Worm (Caenorhabditis elegans) whole organism, young adult: ENCODE results near the gene flcn-1.

Source experiments
- B0019.2 ChIP-seq: fragments of 200-800 bp; sonication (Bioruptor generic); conservative IDR thresholded peaks from 2 replicates; pipeline ENCODE4 v1.3.6; 2022; ENCODE audit warnings: missing genetic modification reagents, missing genetic modification characterization, missing compliant biosample characterization
- D2030.7 ChIP-seq: fragments of 200-800 bp; sonication (Bioruptor generic); IDR thresholded peaks from 2 replicates; pipeline ENCODE4 v1.3.6; 2022; ENCODE audit warnings: missing genetic modification reagents, missing genetic modification characterization, missing compliant biosample characterization
- F22D6.2 ChIP-seq: sonication (generic microtip); optimal IDR thresholded peaks from 2 replicates; lab custom pipeline; 2016; ENCODE audit warnings: mild to moderate bottlenecking, missing genetic modification characterization, missing compliant biosample characterization
- F23B12.7 ChIP-seq: sonication (generic microtip); optimal IDR thresholded peaks from 2 replicates; lab custom pipeline; 2017; ENCODE audit warnings: missing genetic modification characterization, mild to moderate bottlenecking, missing compliant biosample characterization, antibody characterized with exemption, moderate library complexity; ENCODE audit not compliant: insufficient read depth
- F55B11.4 ChIP-seq: sonication (generic microtip); optimal IDR thresholded peaks from 2 replicates; lab custom pipeline; 2016; ENCODE audit warnings: missing compliant biosample characterization, missing genetic modification characterization, borderline replicate concordance; ENCODE audit not compliant: insufficient read depth
- F57C9.4 ChIP-seq: sonication (generic microtip); optimal IDR thresholded peaks from 2 replicates; lab custom pipeline; 2017; ENCODE audit warnings: mild to moderate bottlenecking, missing genetic modification characterization, missing compliant biosample characterization
- K12H6.12 ChIP-seq: fragments of 200-800 bp; sonication (Bioruptor generic); optimal IDR thresholded peaks from 2 replicates; lab custom pipeline; 2018; ENCODE audit warnings: mild to moderate bottlenecking, missing genetic modification characterization, missing compliant biosample characterization
- T26A5.8 ChIP-seq: sonication (generic microtip); optimal IDR thresholded peaks from 2 replicates; lab custom pipeline; 2016; ENCODE audit warnings: missing genetic modification characterization, missing compliant biosample characterization
- Y53G8AR.9 ChIP-seq: fragments of 200-800 bp; sonication (Bioruptor generic); conservative IDR thresholded peaks from 2 replicates; pipeline ENCODE4 v1.3.6; 2022; ENCODE audit warnings: missing genetic modification reagents, missing genetic modification characterization, missing compliant biosample characterization
- Y56A3A.18 ChIP-seq: fragments of 200-800 bp; sonication (Bioruptor generic); IDR thresholded peaks from 2 replicates; pipeline ENCODE4 v1.3.6; 2022; ENCODE audit warnings: missing genetic modification reagents, missing genetic modification characterization, missing compliant biosample characterization
- Y67H2A.10 ChIP-seq: fragments of 200-800 bp; sonication (Bioruptor generic); conservative IDR thresholded peaks from 2 replicates; pipeline ENCODE4 v1.3.6; 2022; ENCODE audit warnings: missing genetic modification reagents, missing genetic modification characterization, missing compliant biosample characterization
- Y95B8A.8 ChIP-seq: fragments of 200-800 bp; sonication (Bioruptor generic); IDR thresholded peaks from 2 replicates; pipeline ENCODE4 v1.3.6; 2022; ENCODE audit warnings: missing genetic modification reagents, missing genetic modification characterization, missing compliant biosample characterization
- akir-1 ChIP-seq: fragments of 200-800 bp; sonication (Bioruptor generic); optimal IDR thresholded peaks from 2 replicates; lab custom pipeline; 2018; ENCODE audit warnings: mild to moderate bottlenecking, missing genetic modification characterization, moderate library complexity, missing compliant biosample characterization
- aptf-3 ChIP-seq: fragments of 200-800 bp; sonication (Bioruptor generic); IDR thresholded peaks from 2 replicates; pipeline ENCODE4 v1.3.6; 2022; ENCODE audit warnings: missing genetic modification characterization, missing compliant biosample characterization
- athp-1 ChIP-seq: sonication (generic microtip); optimal IDR thresholded peaks from 2 replicates; lab custom pipeline; 2017; ENCODE audit warnings: mild to moderate bottlenecking, missing genetic modification characterization, missing compliant biosample characterization
- attf-3 ChIP-seq: fragments of 200-800 bp; sonication (Bioruptor generic); conservative IDR thresholded peaks from 2 replicates; pipeline ENCODE4 v1.3.6; 2022; ENCODE audit warnings: missing genetic modification reagents, missing genetic modification characterization, missing compliant biosample characterization
- attf-6 ChIP-seq: fragments of 200-800 bp; sonication (Bioruptor generic); IDR thresholded peaks from 2 replicates; pipeline ENCODE4 v1.3.6; 2022; ENCODE audit warnings: missing genetic modification reagents, missing genetic modification characterization, missing compliant biosample characterization
- ccch-3 ChIP-seq: fragments of 200-800 bp; sonication (Bioruptor generic); optimal IDR thresholded peaks from 2 replicates; lab custom pipeline; 2018; ENCODE audit warnings: mild to moderate bottlenecking, missing genetic modification characterization, missing compliant biosample characterization
- cebp-2 ChIP-seq: fragments of 200-800 bp; sonication (Bioruptor generic); IDR thresholded peaks from 2 replicates; pipeline ENCODE4 v1.3.6; 2022; ENCODE audit warnings: missing genetic modification characterization, missing compliant biosample characterization
- ceh-100 ChIP-seq: fragments of 200-800 bp; sonication (Bioruptor generic); IDR thresholded peaks from 2 replicates; pipeline ENCODE4 v1.3.6; 2022; ENCODE audit warnings: missing genetic modification reagents, missing genetic modification characterization, missing compliant biosample characterization
- ceh-79 ChIP-seq: sonication (generic microtip); optimal IDR thresholded peaks from 2 replicates; lab custom pipeline; 2017; ENCODE audit warnings: mild to moderate bottlenecking, missing genetic modification characterization, missing compliant biosample characterization
- dox-1 ChIP-seq: fragments of 200-800 bp; sonication (Bioruptor generic); IDR thresholded peaks from 2 replicates; pipeline ENCODE4 v1.3.6; 2022; ENCODE audit warnings: missing genetic modification reagents, missing genetic modification characterization, missing compliant biosample characterization
- dpff-1 ChIP-seq: sonication (generic microtip); optimal IDR thresholded peaks from 2 replicates; lab custom pipeline; 2017; ENCODE audit warnings: mild to moderate bottlenecking, missing genetic modification characterization, missing compliant biosample characterization
- efl-1 ChIP-seq: fragments of 150-350 bp; optimal IDR thresholded peaks from 2 replicates; lab custom pipeline; 2014; ENCODE audit warnings: missing biosample characterization, missing genetic modification reagents, missing genetic modification characterization
- egl-44 ChIP-seq: fragments of 200-800 bp; sonication (Bioruptor generic); IDR thresholded peaks from 2 replicates; pipeline ENCODE4 v1.3.6; 2022; ENCODE audit warnings: missing genetic modification reagents, missing genetic modification characterization, missing compliant biosample characterization
- ets-4 ChIP-seq: fragments of 200-800 bp; sonication (Bioruptor generic); optimal IDR thresholded peaks from 2 replicates; lab custom pipeline; 2018; ENCODE audit warnings: mild to moderate bottlenecking, missing genetic modification characterization, missing compliant biosample characterization
- hlh-26 ChIP-seq: fragments of 200-800 bp; sonication (Bioruptor generic); conservative IDR thresholded peaks from 2 replicates; pipeline ENCODE4 v1.3.6; 2022; ENCODE audit warnings: missing genetic modification reagents, missing genetic modification characterization, missing compliant biosample characterization
- lin-26 ChIP-seq: fragments of 200-800 bp; sonication (Bioruptor generic); IDR thresholded peaks from 2 replicates; pipeline ENCODE4 v1.3.6; 2022; ENCODE audit warnings: missing genetic modification reagents, missing genetic modification characterization, missing compliant biosample characterization
- lin-54 ChIP-seq: fragments of 200-800 bp; sonication (Bioruptor generic); optimal IDR thresholded peaks from 2 replicates; lab custom pipeline; 2018; ENCODE audit warnings: mild to moderate bottlenecking, missing genetic modification characterization, missing compliant biosample characterization
- lir-1 ChIP-seq: fragments of 200-800 bp; sonication (Bioruptor generic); conservative IDR thresholded peaks from 2 replicates; pipeline ENCODE4 v1.3.6; 2022; ENCODE audit warnings: missing genetic modification reagents, missing genetic modification characterization, missing compliant biosample characterization
- lsy-27 ChIP-seq: sonication (generic microtip); optimal IDR thresholded peaks from 2 replicates; lab custom pipeline; 2017; ENCODE audit warnings: missing genetic modification characterization, mild to moderate bottlenecking, missing compliant biosample characterization, antibody characterized with exemption, missing genotype, borderline replicate concordance; ENCODE audit not compliant: insufficient read depth
- madf-10 ChIP-seq: sonication (generic microtip); optimal IDR thresholded peaks from 2 replicates; lab custom pipeline; 2016; ENCODE audit warnings: mild to moderate bottlenecking, missing genetic modification characterization, missing compliant biosample characterization
- nfya-1 ChIP-seq: sonication (generic microtip); optimal IDR thresholded peaks from 2 replicates; lab custom pipeline; 2017; ENCODE audit warnings: antibody characterized with exemption, missing compliant biosample characterization, missing genetic modification characterization, borderline replicate concordance; ENCODE audit not compliant: insufficient read depth
- nhr-120 ChIP-seq: fragments of 200-800 bp; sonication (Bioruptor generic); IDR thresholded peaks from 2 replicates; pipeline ENCODE4 v1.3.6; 2022; ENCODE audit warnings: missing genetic modification characterization, missing compliant biosample characterization
- nhr-27 ChIP-seq: fragments of 200-800 bp; sonication (Bioruptor generic); optimal IDR thresholded peaks from 2 replicates; lab custom pipeline; 2018; ENCODE audit warnings: mild to moderate bottlenecking, missing genetic modification characterization, moderate library complexity, missing compliant biosample characterization
- nhr-90 ChIP-seq: sonication (generic microtip); optimal IDR thresholded peaks from 2 replicates; lab custom pipeline; 2016; ENCODE audit warnings: missing genotype, mild to moderate bottlenecking, missing genetic modification characterization, missing compliant biosample characterization
- pha-4 ChIP-seq: fragments of 150-350 bp; sonication (generic microtip); optimal IDR thresholded peaks from 2 replicates; lab custom pipeline; 2014; ENCODE audit warnings: missing biosample characterization, missing genetic modification reagents, missing genetic modification characterization
- rec-8 ChIP-seq, 2 experiments: sonication (generic microtip); optimal IDR thresholded peaks; 2 replicates each; lab custom pipeline; 2016; ENCODE audit warnings: mild to moderate bottlenecking in 2 of 2, missing genetic modification characterization in 2 of 2, missing genetic modification reagents in 2 of 2, missing genotype in 2 of 2, missing biosample characterization in 1 of 2, missing compliant biosample characterization in 1 of 2, moderate library complexity in 1 of 2
- somi-1 ChIP-seq: fragments of 200-800 bp; sonication (Bioruptor generic); optimal IDR thresholded peaks from 2 replicates; lab custom pipeline; 2018; ENCODE audit warnings: mild to moderate bottlenecking, missing genetic modification characterization, missing compliant biosample characterization
- tbx-9 ChIP-seq: sonication (generic microtip); optimal IDR thresholded peaks from 2 replicates; lab custom pipeline; 2016; ENCODE audit warnings: borderline replicate concordance, missing genetic modification characterization, inconsistent platforms, missing compliant biosample characterization
- xnd-1 ChIP-seq: sonication (generic microtip); optimal IDR thresholded peaks from 2 replicates; lab custom pipeline; 2016; ENCODE audit warnings: missing genotype, missing genetic modification reagents, missing genetic modification characterization, missing compliant biosample characterization
- zim-3 ChIP-seq: sonication (generic microtip); optimal IDR thresholded peaks from 2 replicates; lab custom pipeline; 2017; ENCODE audit warnings: mild to moderate bottlenecking, missing genetic modification characterization, moderate library complexity, missing compliant biosample characterization
- ztf-18 ChIP-seq: sonication (generic microtip); optimal IDR thresholded peaks from 2 replicates; lab custom pipeline; 2016; ENCODE audit warnings: missing genotype, mild to moderate bottlenecking, missing genetic modification characterization, missing compliant biosample characterization
- ztf-22 ChIP-seq: fragments of 200-800 bp; sonication (Bioruptor generic); optimal IDR thresholded peaks from 2 replicates; lab custom pipeline; 2018; ENCODE audit warnings: mild to moderate bottlenecking, missing genetic modification characterization, moderate library complexity, missing compliant biosample characterization
- ztf-28 ChIP-seq: fragments of 200-800 bp; sonication (Bioruptor generic); IDR thresholded peaks from 2 replicates; pipeline ENCODE4 v1.3.6; 2022; ENCODE audit warnings: missing genetic modification reagents, missing genetic modification characterization, missing compliant biosample characterization
- ztf-3 ChIP-seq: fragments of 200-800 bp; sonication (Bioruptor generic); optimal IDR thresholded peaks from 2 replicates; lab custom pipeline; 2018; ENCODE audit warnings: mild to moderate bottlenecking, missing genetic modification characterization, missing compliant biosample characterization
- ztf-6 ChIP-seq: fragments of 200-800 bp; sonication (Bioruptor generic); IDR thresholded peaks from 2 replicates; pipeline ENCODE4 v1.3.6; 2022; ENCODE audit warnings: missing genetic modification reagents, missing genetic modification characterization, missing compliant biosample characterization

Gene flcn-1

DNA sequence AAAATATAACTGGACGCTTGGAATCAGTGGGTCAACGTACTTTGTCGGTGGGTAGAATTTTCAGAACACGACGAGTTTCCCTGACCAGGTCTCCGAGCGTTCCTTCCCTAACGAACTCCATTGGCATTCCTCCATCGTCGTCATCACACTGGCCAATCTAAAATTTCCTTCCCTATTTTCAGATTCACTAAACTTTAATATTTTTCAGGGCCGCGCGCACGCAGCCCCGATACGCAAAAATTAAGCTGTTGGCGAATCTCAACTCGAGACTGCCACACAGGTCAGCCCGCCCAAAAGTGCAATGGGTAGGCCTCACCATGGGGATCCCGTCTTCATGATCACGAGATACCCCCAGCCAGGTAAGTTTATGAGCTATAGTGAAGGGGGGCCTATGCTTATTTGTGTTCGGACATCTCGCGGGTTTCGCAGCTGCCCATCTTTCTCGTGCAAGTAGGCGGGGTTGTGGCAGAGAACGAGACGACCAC, 39.7 kb downstream of the flcn-1 start (continued):
- peak; percentile 81 for TF ChIP-seq Y95B8A.8 (GFP tag; lab: Robert Waterston, UW)
- peak; percentile 85 for TF ChIP-seq B0019.2
- TF ChIP-seq lir-1 (GFP tag; lab: Robert Waterston, UW), result peak; percentile 65
- peak; percentile 75 for TF ChIP-seq Y53G8AR.9 (GFP tag; lab: Robert Waterston, UW)
- peak; percentile 74; the same call in 1 of the 2 replicates for TF ChIP-seq lin-26 (GFP tag; lab: Robert Waterston, UW)
- TF ChIP-seq T26A5.8 (tag; lab: Kevin White, UChicago), result peak; percentile 49
- peak; percentile 83 for TF ChIP-seq attf-3 (GFP tag; lab: Robert Waterston, UW)
- peak; percentile 55 for TF ChIP-seq xnd-1 (tag; lab: Kevin White, UChicago)
- no peak for TF ChIP-seq F22D6.2 (tag; lab: Kevin White, UChicago)
- peak; percentile 90 for TF ChIP-seq egl-44
- no peak for TF ChIP-seq hlh-26
- no peak for TF ChIP-seq somi-1 (GFP tag; lab: Kevin White, UChicago)
- no peak for TF ChIP-seq nfya-1 (tag; lab: Kevin White, UChicago)
- TF ChIP-seq lin-54, result peak; percentile 65
- peak; percentile 77 for TF ChIP-seq ceh-79 (tag; lab: Kevin White, UChicago)
- TF ChIP-seq tbx-9 (tag; lab: Kevin White, UChicago), result no peak
- TF ChIP-seq aptf-3, result 0 out of 2 replicates have a peak, but pooled peaks have one; percentile 62
- 0 out of 2 replicates have a peak, but pooled peaks have one; percentile 11 for TF ChIP-seq Y67H2A.10 (GFP tag; lab: Robert Waterston, UW)
- TF ChIP-seq ztf-22 (GFP tag; lab: Kevin White, UChicago), result peak; percentile 8
- TF ChIP-seq ets-4 (GFP tag; lab: Kevin White, UChicago), result no peak
- peak; percentile 86 for TF ChIP-seq nhr-27
- peak in 1 of 2 experiments; percentile 61 for TF ChIP-seq rec-8 (tag; optimal IDR thresholded peaks at IDR 0.05; lab: Kevin White, UChicago)
- 0 out of 2 replicates have a peak, but pooled peaks have one; percentile 73 for TF ChIP-seq ztf-6 (GFP tag; lab: Robert Waterston, UW)
- TF ChIP-seq F57C9.4 (tag; lab: Kevin White, UChicago), result no peak
- TF ChIP-seq ztf-28, result peak; percentile 68; the same call in 1 of the 2 replicates
- no peak for TF ChIP-seq ccch-3 (GFP tag; lab: Kevin White, UChicago)
- peak; percentile 39 for TF ChIP-seq K12H6.12 (tag; lab: Kevin White, UChicago)
- TF ChIP-seq nhr-90, result peak; percentile 41
- peak; percentile 53 for TF ChIP-seq F23B12.7
- TF ChIP-seq zim-3 (tag; lab: Kevin White, UChicago), result peak; percentile 21
- no peak for TF ChIP-seq lsy-27 (tag; lab: Kevin White, UChicago)
- TF ChIP-seq ceh-100 (GFP tag; lab: Robert Waterston, UW), result peak; percentile 77
- peak; percentile 31 for TF ChIP-seq efl-1
- peak; percentile 92 for TF ChIP-seq attf-6
- TF ChIP-seq ztf-18, result peak; percentile 70
- no peak for TF ChIP-seq F55B11.4 (tag; lab: Kevin White, UChicago)
- TF ChIP-seq D2030.7, result peak; percentile 97
- TF ChIP-seq madf-10, result peak; percentile 42
- peak; percentile 95 for TF ChIP-seq dox-1 (GFP tag; lab: Robert Waterston, UW)
- no peak for TF ChIP-seq pha-4
- no peak for TF ChIP-seq nhr-120 (GFP tag; lab: Robert Waterston, UW)
- peak; percentile 80 for TF ChIP-seq dpff-1 (tag; lab: Kevin White, UChicago)
- TF ChIP-seq Y56A3A.18 (GFP tag; lab: Robert Waterston, UW), result 0 out of 2 replicates have a peak, but pooled peaks have one; percentile 84
- TF ChIP-seq cebp-2 (GFP tag; lab: Robert Waterston, UW), result peak; percentile 61; the same call in 1 of the 2 replicates
- TF ChIP-seq akir-1 (GFP tag; lab: Kevin White, UChicago), result peak; percentile 10
- peak; percentile 9 for TF ChIP-seq ztf-3
- peak; percentile 87 for TF ChIP-seq athp-1
